Fruit fly (Drosophila melanogaster) whole organism, embryonic: ENCODE measurements around the gene CG32681.

Source experiments
- BEAF-32 ChIP-seq: fragments of 200-800 bp; sonication (Bioruptor generic); optimal IDR thresholded peaks from 3 replicates; lab custom pipeline; 2017; ENCODE audit warnings: missing biosample characterization, missing genetic modification characterization, mild to moderate bottlenecking, moderate library complexity, missing genetic modification reagents
- Bgb ChIP-seq: fragments of 200-800 bp; sonication (Bioruptor generic); IDR thresholded peaks from 2 replicates; pipeline ENCODE4 v1.3.6; 2022; ENCODE audit warnings: missing biosample characterization, missing genetic modification characterization; ENCODE audit not compliant: partially characterized antibody
- Blimp-1 ChIP-seq: fragments of 200-800 bp; sonication (Bioruptor generic); optimal IDR thresholded peaks from 3 replicates; lab custom pipeline; 2018; ENCODE audit warnings: missing biosample characterization, missing genetic modification characterization, mild to moderate bottlenecking, moderate library complexity, missing genetic modification reagents
- BtbVII ChIP-seq: fragments of 200-800 bp; sonication (Bioruptor generic); optimal IDR thresholded peaks from 3 replicates; lab custom pipeline; 2017; ENCODE audit warnings: missing biosample characterization, mild to moderate bottlenecking, missing genetic modification characterization
- CG13296 ChIP-seq: fragments of 200-800 bp; sonication (Bioruptor generic); optimal IDR thresholded peaks from 3 replicates; lab custom pipeline; 2018; ENCODE audit warnings: missing biosample characterization, mild to moderate bottlenecking, missing genetic modification characterization
- CG13424 ChIP-seq: fragments of 200-800 bp; sonication (Bioruptor generic); optimal IDR thresholded peaks from 2 replicates; lab custom pipeline; 2019; ENCODE audit warnings: missing biosample characterization, mild to moderate bottlenecking, missing genetic modification characterization, moderate library complexity
- CG13624 ChIP-seq: fragments of 200-800 bp; sonication (Bioruptor generic); optimal IDR thresholded peaks from 2 replicates; lab custom pipeline; 2016; ENCODE audit warnings: missing biosample characterization, missing genetic modification characterization
- CG17385 ChIP-seq: fragments of 200-800 bp; sonication (Bioruptor generic); optimal IDR thresholded peaks from 3 replicates; lab custom pipeline; 2018; ENCODE audit warnings: missing biosample characterization, mild to moderate bottlenecking, missing genetic modification characterization
- CG2120 ChIP-seq: fragments of 200-800 bp; sonication (Bioruptor generic); optimal IDR thresholded peaks from 3 replicates; lab custom pipeline; 2016; ENCODE audit warnings: missing biosample characterization, missing genetic modification characterization
- CG2889 ChIP-seq: fragments of 200-800 bp; sonication (Bioruptor generic); IDR thresholded peaks from 3 replicates; pipeline ENCODE4 v1.3.6; 2022; ENCODE audit warnings: missing biosample characterization, missing genetic modification characterization
- CG30020 ChIP-seq: fragments of 200-800 bp; optimal IDR thresholded peaks from 2 replicates; lab custom pipeline; 2019; ENCODE audit warnings: missing biosample characterization, mild to moderate bottlenecking, missing genetic modification characterization, moderate library complexity
- CG34376 ChIP-seq: fragments of 200-800 bp; sonication (Bioruptor generic); optimal IDR thresholded peaks from 2 replicates; lab custom pipeline; 2018; ENCODE audit warnings: missing biosample characterization, mild to moderate bottlenecking, missing genetic modification characterization
- CG43689 ChIP-seq: fragments of 200-800 bp; sonication (Bioruptor generic); IDR thresholded peaks from 2 replicates; pipeline ENCODE4 v1.3.6; 2022; ENCODE audit warnings: missing biosample characterization, missing genetic modification characterization
- CG4424 ChIP-seq: fragments of 200-800 bp; sonication (Bioruptor generic); optimal IDR thresholded peaks from 3 replicates; lab custom pipeline; 2016; ENCODE audit warnings: missing biosample characterization, missing genetic modification characterization
- CG6813 ChIP-seq: fragments of 200-800 bp; sonication (Bioruptor generic); optimal IDR thresholded peaks from 2 replicates; lab custom pipeline; 2017; ENCODE audit warnings: missing biosample characterization, missing genetic modification characterization, mild to moderate bottlenecking, moderate library complexity, missing genetic modification reagents
- CG9727 ChIP-seq: fragments of 200-800 bp; sonication (Bioruptor generic); optimal IDR thresholded peaks from 3 replicates; lab custom pipeline; 2017; ENCODE audit warnings: missing biosample characterization, mild to moderate bottlenecking, missing genetic modification characterization
- E2f2 ChIP-seq: fragments of 200-800 bp; sonication (Bioruptor generic); IDR thresholded peaks from 2 replicates; pipeline ENCODE4 v1.3.6; 2022; ENCODE audit warnings: missing biosample characterization, missing genetic modification characterization
- ERR ChIP-seq: fragments of 200-800 bp; sonication (Bioruptor generic); optimal IDR thresholded peaks from 2 replicates; lab custom pipeline; 2016; ENCODE audit warnings: missing biosample characterization, missing genetic modification characterization
- GATAe ChIP-seq: fragments of 200-800 bp; sonication (Bioruptor generic); conservative IDR thresholded peaks from 2 replicates; pipeline ENCODE4 v1.3.6; 2022; ENCODE audit warnings: missing biosample characterization, missing genetic modification characterization
- Gug ChIP-seq: fragments of 200-800 bp; sonication (Bioruptor generic); IDR thresholded peaks from 4 replicates; pipeline ENCODE4 v1.3.6; 2022; ENCODE audit warnings: missing biosample characterization, missing genetic modification characterization
- HHEX ChIP-seq: fragments of 200-800 bp; sonication (Bioruptor generic); optimal IDR thresholded peaks from 3 replicates; lab custom pipeline; 2017; ENCODE audit warnings: missing biosample characterization, mild to moderate bottlenecking, missing genetic modification characterization, missing genetic modification reagents
- HLH3B ChIP-seq: fragments of 200-800 bp; sonication (Bioruptor generic); IDR thresholded peaks from 2 replicates; pipeline ENCODE4 v1.3.6; 2022; ENCODE audit warnings: missing biosample characterization, missing genetic modification characterization
- HLH4C ChIP-seq: fragments of 200-800 bp; sonication (Bioruptor generic); IDR thresholded peaks from 3 replicates; pipeline ENCODE4 v1.3.6; 2022; ENCODE audit warnings: missing biosample characterization, missing genetic modification characterization; ENCODE audit not compliant: partially characterized antibody
- HmgD ChIP-seq: fragments of 200-800 bp; sonication (Bioruptor generic); optimal IDR thresholded peaks from 3 replicates; lab custom pipeline; 2016; ENCODE audit warnings: missing biosample characterization, missing genetic modification characterization
- MESR4 ChIP-seq: fragments of 200-800 bp; sonication (Bioruptor generic); optimal IDR thresholded peaks from 2 replicates; lab custom pipeline; 2018; ENCODE audit warnings: missing biosample characterization, mild to moderate bottlenecking, missing genetic modification characterization, moderate library complexity
- NfI ChIP-seq: fragments of 200-800 bp; sonication (Bioruptor generic); optimal IDR thresholded peaks from 3 replicates; lab custom pipeline; 2018; ENCODE audit warnings: missing biosample characterization, mild to moderate bottlenecking, missing genetic modification characterization, moderate library complexity
- Ssrp ChIP-seq: fragments of 200-800 bp; sonication (Bioruptor generic); optimal IDR thresholded peaks from 2 replicates; lab custom pipeline; 2018; ENCODE audit warnings: missing biosample characterization, mild to moderate bottlenecking, missing genetic modification characterization, moderate library complexity
- TFAM ChIP-seq: fragments of 200-800 bp; sonication (Bioruptor generic); optimal IDR thresholded peaks from 2 replicates; lab custom pipeline; 2017; ENCODE audit warnings: missing biosample characterization, missing genetic modification characterization, inconsistent platforms
- al ChIP-seq: fragments of 200-800 bp; sonication (Bioruptor generic); IDR thresholded peaks from 2 replicates; pipeline ENCODE4 v1.3.6; 2022; ENCODE audit warnings: missing biosample characterization, missing genetic modification characterization
- br ChIP-seq: fragments of >200 bp; optimal IDR thresholded peaks from 2 replicates; lab custom pipeline; 2017
- cas ChIP-seq: fragments of 200-800 bp; sonication (Bioruptor generic); IDR thresholded peaks from 2 replicates; pipeline ENCODE4 v1.3.6; 2022; ENCODE audit warnings: missing biosample characterization, missing genetic modification characterization
- cato ChIP-seq: fragments of 200-800 bp; sonication (Bioruptor generic); optimal IDR thresholded peaks from 2 replicates; lab custom pipeline; 2016; ENCODE audit warnings: missing biosample characterization, missing genetic modification characterization, borderline replicate concordance
- chn ChIP-seq: fragments of 200-800 bp; sonication (Bioruptor generic); optimal IDR thresholded peaks from 2 replicates; lab custom pipeline; 2016; ENCODE audit warnings: missing biosample characterization, missing genetic modification characterization
- da ChIP-seq: fragments of 200-800 bp; sonication (Bioruptor generic); optimal IDR thresholded peaks from 2 replicates; lab custom pipeline; 2016; ENCODE audit warnings: missing biosample characterization, missing genetic modification characterization
- esg ChIP-seq: fragments of 200-800 bp; sonication (Bioruptor generic); conservative IDR thresholded peaks from 2 replicates; pipeline ENCODE4 v1.3.6; 2022; ENCODE audit warnings: missing biosample characterization, missing genetic modification characterization
- lmd ChIP-seq: fragments of 200-800 bp; sonication (Bioruptor generic); IDR thresholded peaks from 2 replicates; pipeline ENCODE4 v1.3.6; 2022; ENCODE audit warnings: missing biosample characterization, missing genetic modification characterization
- mirr ChIP-seq: fragments of 200-800 bp; sonication (Bioruptor generic); optimal IDR thresholded peaks from 3 replicates; lab custom pipeline; 2018; ENCODE audit warnings: missing biosample characterization, mild to moderate bottlenecking, missing genetic modification characterization
- oc ChIP-seq: fragments of 200-800 bp; sonication (Bioruptor generic); optimal IDR thresholded peaks from 2 replicates; lab custom pipeline; 2018; ENCODE audit warnings: missing biosample characterization, mild to moderate bottlenecking, missing genetic modification characterization, moderate library complexity
- pan ChIP-seq, 4 experiments: fragments of >200 bp in 3 of 4; fragments of 200-800 bp in 1 of 4; sonication (Bioruptor generic) in 1 of 4; optimal IDR thresholded peaks in 3 of 4; IDR thresholded peaks in 1 of 4; 2 replicates each; pipeline versions ENCODE4 v1.3.6 to Lab custom; 2017 to 2022; ENCODE audit warnings: missing biosample characterization in 2 of 4, missing genetic modification characterization in 2 of 4, mixed read lengths in 1 of 4
- pfk ChIP-seq: fragments of 200-800 bp; sonication (Bioruptor generic); optimal IDR thresholded peaks from 2 replicates; lab custom pipeline; 2018; ENCODE audit warnings: missing biosample characterization, mild to moderate bottlenecking, missing genetic modification characterization, moderate library complexity
- seq ChIP-seq: fragments of 200-800 bp; sonication (Bioruptor generic); IDR thresholded peaks from 2 replicates; pipeline ENCODE4 v1.3.6; 2022; ENCODE audit warnings: missing biosample characterization, missing genetic modification characterization
- sna ChIP-seq: fragments of 200-800 bp; sonication (Bioruptor generic); IDR thresholded peaks from 2 replicates; pipeline ENCODE4 v1.3.6; 2022; ENCODE audit warnings: missing biosample characterization, missing genetic modification characterization; ENCODE audit not compliant: partially characterized antibody
- trem ChIP-seq: fragments of 200-800 bp; optimal IDR thresholded peaks from 3 replicates; lab custom pipeline; 2019; ENCODE audit warnings: missing biosample characterization, mild to moderate bottlenecking, missing genetic modification characterization, moderate library complexity
- twi ChIP-seq: fragments of 200-800 bp; optimal IDR thresholded peaks from 2 replicates; lab custom pipeline; 2019; ENCODE audit warnings: missing biosample characterization, mild to moderate bottlenecking, missing genetic modification characterization, moderate library complexity
- unc-4 ChIP-seq: fragments of 200-800 bp; sonication (Bioruptor generic); IDR thresholded peaks from 2 replicates; pipeline ENCODE4 v1.3.6; 2022; ENCODE audit warnings: missing biosample characterization, missing genetic modification characterization; ENCODE audit not compliant: partially characterized antibody
- unpg ChIP-seq: fragments of 200-800 bp; sonication (Bioruptor generic); optimal IDR thresholded peaks from 3 replicates; lab custom pipeline; 2018; ENCODE audit warnings: missing biosample characterization, mild to moderate bottlenecking, missing genetic modification characterization, moderate library complexity
- zf30C ChIP-seq: fragments of 200-800 bp; sonication (Bioruptor generic); optimal IDR thresholded peaks from 3 replicates; lab custom pipeline; 2018; ENCODE audit warnings: missing biosample characterization, mild to moderate bottlenecking, missing genetic modification characterization

Gene CG32681

dm6 chrX:10367372-10367771 lies 13.8 kb downstream of the CG32681 start, which contains the start of gene CG32679:
TSS of gene CG32679 (minus strand) at chrX:10367472.
- TF ChIP-seq MESR4 (GFP tag; lab: Kevin White, UChicago) (no peak), CG6813 (GFP tag; lab: Kevin White, UChicago) (no peak)

DNA sequence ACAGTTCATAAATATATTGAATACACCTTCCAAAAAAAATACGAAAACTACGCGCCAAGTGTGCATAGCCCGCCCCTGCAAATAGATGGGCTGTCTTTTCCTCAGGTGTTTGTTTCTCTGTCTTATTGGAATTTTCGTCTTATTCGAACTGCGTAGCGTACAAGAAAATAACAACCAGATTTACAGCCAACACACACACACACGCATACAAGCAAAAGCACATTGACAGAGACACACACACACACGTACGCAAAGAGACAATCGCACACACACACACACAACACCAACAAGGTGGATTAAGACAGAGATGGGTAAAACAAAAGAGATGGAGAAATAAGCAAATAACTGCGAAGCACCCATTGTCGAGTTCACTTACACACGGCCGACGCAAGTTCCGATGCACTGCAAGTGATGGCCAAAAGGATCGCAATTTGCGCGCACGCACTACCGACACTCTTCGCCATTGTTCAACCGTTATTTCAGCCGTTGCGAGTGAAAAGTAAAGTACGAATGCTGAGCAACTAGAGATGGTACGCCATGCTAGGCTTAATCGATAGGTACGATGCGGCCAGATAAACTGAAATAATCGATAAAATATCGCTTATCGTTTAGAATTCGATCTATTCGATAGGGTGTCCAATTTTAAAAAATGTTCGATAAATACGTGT lies 15.3 kb downstream of the CG32681 start:
- TF ChIP-seq br (lab: Kevin White, UChicago) (no peak), TFAM (GFP tag; lab: Kevin White, UChicago) (no peak), mirr (GFP tag; lab: Kevin White, UChicago) (peak; percentile 31), da (GFP tag; lab: Kevin White, UChicago) (no peak), CG13296 (GFP tag; lab: Kevin White, UChicago) (no peak), Blimp-1 (no peak), sna (GFP tag; lab: Robert Waterston, UW) (peak; percentile 87), cas (no peak), al (GFP tag; lab: Robert Waterston, UW) (no peak), CG34376 (GFP tag; lab: Kevin White, UChicago) (peak; percentile 50), CG13624 (GFP tag; lab: Kevin White, UChicago) (peak; percentile 68), HLH4C (peak; percentile 97), zf30C (no peak), CG30020 (peak; percentile 13), unpg (GFP tag; lab: Kevin White, UChicago) (peak; percentile 1), seq (GFP tag; lab: Robert Waterston, UW) (no peak), trem (tag; lab: Kevin White, UChicago) (peak; percentile 27), HLH3B (no peak), pan (optimal IDR thresholded peaks at IDR 0.05; lab: Kevin White, UChicago) (no peak), pan (GFP tag; optimal IDR thresholded peaks at IDR 0.05 in 1 of 2, IDR thresholded peaks at IDR 0.05 in 1 of 2) (no peak), twi (tag; lab: Kevin White, UChicago) (no peak), CG13424 (tag; lab: Kevin White, UChicago) (no peak), HHEX (GFP tag; lab: Kevin White, UChicago) (peak; percentile 42), CG2889 (no peak), pfk (no peak), CG2120 (no peak), BtbVII (GFP tag; lab: Kevin White, UChicago) (no peak), chn (GFP tag; lab: Kevin White, UChicago) (no peak), esg (GFP tag; lab: Robert Waterston, UW) (no peak), CG43689 (GFP tag; lab: Robert Waterston, UW) (no peak), BEAF-32 (GFP tag; lab: Kevin White, UChicago) (peak; percentile 86), NfI (GFP tag; lab: Kevin White, UChicago) (no peak), Ssrp (tag; lab: Kevin White, UChicago) (no peak), cato (GFP tag; lab: Kevin White, UChicago) (no peak), CG17385 (GFP tag; lab: Kevin White, UChicago) (no peak), MESR4 (GFP tag; lab: Kevin White, UChicago) (peak; percentile 87), GATAe (GFP tag; lab: Robert Waterston, UW) (no peak), unc-4 (peak; percentile 90), CG9727 (GFP tag; lab: Kevin White, UChicago) (no peak), lmd (GFP tag; lab: Robert Waterston, UW) (no peak), ERR (no peak), HmgD (GFP tag; lab: Kevin White, UChicago) (no peak), oc (peak; percentile 56), E2f2 (peak; percentile 77), Gug (GFP tag; lab: Robert Waterston, UW) (no peak), CG4424 (GFP tag; lab: Kevin White, UChicago) (no peak), Bgb (GFP tag; lab: Robert Waterston, UW) (peak; percentile 96)
